Fruit fly (Drosophila melanogaster) whole organism, larva: Measurements from ENCODE around the gene CG5225.
A peak's percentile ranks its signal among the peaks of the same experiment; 100 is the strongest.

ENCODE experiments used
- noc ChIP-seq: fragments of 200-800 bp; sonication (Bioruptor generic); optimal IDR thresholded peaks from 3 replicates; lab custom pipeline; 2019; ENCODE audit warnings: missing biosample characterization, mild to moderate bottlenecking, missing genetic modification characterization, moderate library complexity

CG5225 gene

DNA sequence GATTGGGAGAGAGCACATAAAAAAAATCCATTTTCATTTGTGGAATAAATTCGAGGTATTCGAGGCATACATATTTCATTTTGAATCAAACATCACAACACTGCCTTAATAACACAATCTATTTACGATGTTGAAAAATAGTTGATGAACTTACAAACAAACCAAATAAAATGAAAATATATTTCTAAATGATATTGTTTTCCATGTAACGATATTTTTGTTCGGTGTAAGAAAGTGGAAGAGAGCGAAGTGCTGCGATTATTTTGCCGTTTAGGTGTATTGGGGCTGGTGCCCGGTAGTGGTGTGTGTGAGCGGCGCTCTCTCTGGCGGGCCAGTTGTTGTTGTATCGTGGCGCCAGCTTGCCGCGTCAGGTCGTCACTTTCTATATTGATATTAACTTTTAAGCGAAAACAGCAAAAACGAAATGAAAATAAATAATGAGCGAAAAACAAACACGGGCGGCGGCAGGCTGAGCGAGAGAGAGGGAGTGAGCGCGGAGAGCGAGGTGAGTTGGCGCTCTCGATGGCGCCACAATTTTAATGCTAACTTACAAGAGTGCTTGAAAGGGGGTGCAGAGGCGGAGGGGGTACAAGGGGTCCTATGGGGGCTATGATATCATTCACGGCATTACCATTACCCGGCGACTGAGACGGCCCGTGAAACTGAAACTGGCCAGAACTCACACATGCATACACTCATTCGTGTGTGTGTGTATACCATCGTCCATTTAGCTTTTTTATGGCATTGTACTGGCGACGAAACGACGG lies 36.7 kb downstream of the CG5225 start:
- TF ChIP-seq noc (tag; lab: Kevin White, UChicago), result peak; percentile 98

dm6 chr3R:17066077-17066476 lies 37.6 kb downstream of the CG5225 start:
- no peak for TF ChIP-seq noc (tag; lab: Kevin White, UChicago)

dm6 chr3R:17066828-17067430 lies 38.4 kb downstream of the CG5225 start:
- TF ChIP-seq noc (tag; lab: Kevin White, UChicago), result no peak

DNA sequence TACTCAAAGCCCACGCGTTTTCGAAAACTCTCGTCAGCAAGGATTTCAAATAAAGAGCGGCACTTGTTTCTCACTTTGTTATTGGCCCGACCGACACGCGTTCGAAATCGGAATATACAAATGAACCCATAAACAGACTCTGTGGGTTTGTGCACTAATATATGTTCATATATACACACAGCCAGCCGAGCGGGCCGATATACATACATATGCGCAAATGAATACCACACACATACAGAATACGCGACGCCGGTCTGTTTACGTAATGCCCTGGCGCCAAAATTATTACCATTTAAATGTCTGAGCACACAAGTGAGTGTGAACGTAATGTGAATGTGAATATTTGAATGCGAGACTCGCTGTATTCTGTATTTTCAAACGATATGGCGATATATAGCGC lies 39.2 kb downstream of the CG5225 start:
- TF ChIP-seq noc (tag; lab: Kevin White, UChicago), result no peak

DNA sequence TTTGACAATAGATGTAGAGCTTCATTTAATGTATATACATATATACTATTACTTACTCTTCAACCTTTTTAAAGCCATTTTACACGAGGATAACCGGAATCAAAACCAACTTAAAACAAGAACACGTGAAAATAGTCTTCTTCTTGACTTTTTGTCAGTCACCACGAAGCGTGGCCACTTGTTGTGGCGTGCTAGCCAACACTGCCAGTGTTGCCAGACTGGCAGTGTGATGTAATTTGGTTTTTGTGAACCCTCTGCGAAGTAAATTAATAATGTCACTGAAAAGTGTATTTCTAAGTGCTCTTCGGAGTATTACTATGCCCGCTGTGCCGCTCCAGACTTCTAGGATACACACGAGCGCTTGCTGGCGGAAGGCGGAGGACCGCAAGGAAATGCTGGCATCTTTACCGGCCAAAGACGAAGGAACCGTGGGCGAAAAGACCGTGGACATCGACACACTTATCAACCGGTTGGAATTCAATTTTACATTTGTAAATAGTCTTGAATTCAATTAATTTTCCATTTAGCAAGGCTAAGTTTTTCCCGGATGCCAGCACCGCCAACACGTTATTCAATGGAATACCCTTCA lies 44.1 kb downstream of the CG5225 start, which contains the start of the genes Ns1 and mRpS11:
Gene Ns1 (minus strand): TSS at position 150 of the 589 bp plus-strand sequence.
Gene mRpS11 (plus strand): TSS at position 207 of the 589 bp plus-strand sequence.
- TF ChIP-seq noc (tag; lab: Kevin White, UChicago), result peak; percentile 22

DNA sequence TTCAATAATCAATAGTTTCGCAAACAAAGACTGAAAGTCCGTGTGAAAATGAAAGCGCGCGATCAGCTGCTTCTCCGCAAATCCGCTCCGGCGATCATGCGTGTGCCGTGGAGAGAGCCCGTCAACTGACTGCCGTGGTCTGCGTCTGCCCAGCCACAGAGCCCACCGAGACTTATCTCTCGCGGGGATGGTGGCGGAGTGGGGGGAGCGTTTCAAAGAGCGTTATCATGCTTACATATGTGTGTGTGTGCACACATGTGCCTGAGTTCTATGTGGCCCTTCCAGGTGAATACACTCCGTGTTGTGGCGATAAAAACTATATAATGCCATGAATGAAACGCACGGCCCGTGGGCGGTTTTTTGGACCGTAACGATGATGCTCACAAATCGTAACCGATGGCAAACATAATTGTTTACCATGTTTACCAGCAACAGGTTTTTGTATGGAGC lies 49.5 kb downstream of the CG5225 start:
- TF ChIP-seq noc (tag; lab: Kevin White, UChicago), result no peak

DNA sequence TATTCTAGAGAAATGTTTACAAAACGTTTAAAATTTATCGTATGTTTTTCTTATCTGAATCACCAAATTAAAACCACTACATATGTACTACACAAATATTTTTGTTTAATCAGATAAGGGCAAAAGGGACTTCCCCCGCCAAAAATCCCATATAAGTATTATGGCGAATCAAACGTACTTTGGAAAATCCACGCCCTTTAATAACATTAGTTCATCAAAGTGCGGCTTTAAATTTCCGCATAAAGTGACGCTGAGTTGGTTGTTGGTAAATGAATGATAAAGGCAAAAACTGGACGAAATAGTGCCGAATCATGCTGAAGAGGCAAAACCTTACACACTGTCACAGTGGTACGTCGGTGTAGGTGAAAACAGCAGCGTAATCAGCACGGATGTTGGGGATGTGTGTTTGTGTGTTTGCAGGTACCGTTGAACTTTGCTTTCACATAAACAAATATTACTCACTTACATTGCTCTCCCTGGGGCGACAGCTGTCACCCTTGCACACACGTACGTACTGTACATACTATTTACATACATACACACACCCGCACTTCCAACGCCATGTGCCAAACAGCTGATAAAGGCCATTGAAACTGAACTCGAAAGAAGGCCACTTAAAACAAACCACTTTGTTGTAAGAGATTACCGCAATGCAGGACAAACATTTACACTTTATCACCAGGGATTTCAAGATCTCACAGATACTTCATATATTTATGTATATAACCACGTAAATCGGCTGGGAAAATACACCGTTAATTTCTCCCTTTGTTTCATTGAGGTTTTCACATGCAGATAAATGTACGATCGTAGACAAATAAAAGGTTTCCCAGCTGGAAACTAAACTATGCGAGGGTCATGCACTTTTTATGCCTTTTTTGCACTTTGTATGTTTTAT lies 50.7 kb downstream of the CG5225 start:
- no peak for TF ChIP-seq noc (tag; lab: Kevin White, UChicago)

DNA sequence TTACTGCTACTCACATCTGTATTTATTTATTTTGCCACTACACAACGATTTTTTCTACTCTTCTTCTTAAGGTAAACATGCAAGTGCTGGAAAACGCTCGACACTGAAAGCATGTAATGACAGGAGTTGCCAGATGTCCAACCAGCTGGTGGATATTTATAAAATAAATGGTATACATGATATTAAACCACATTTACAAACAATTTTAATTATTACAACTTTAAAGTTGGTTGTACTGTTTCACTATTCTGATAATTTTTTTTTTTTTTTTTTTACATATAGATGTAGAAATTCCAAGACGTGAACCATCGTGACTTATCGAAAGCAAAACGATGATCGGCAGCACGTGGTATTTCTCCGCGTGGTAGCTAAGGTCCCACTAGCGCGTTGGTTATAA lies 51.4 kb downstream of the CG5225 start, which contains the start of the genes Keap1 and kuk:
Gene Keap1 (minus strand): TSS at position 87 of the 397 bp plus-strand sequence.
Gene kuk (plus strand): TSS at position 386 of the 397 bp plus-strand sequence.
- TF ChIP-seq noc (tag; lab: Kevin White, UChicago), result peak; percentile 38
